Worm (Caenorhabditis elegans) whole organism, L3 larva: ENCODE data around the gene T22E5.6.

Experiments used
- ceh-82 ChIP-seq: fragments of 150-350 bp; optimal IDR thresholded peaks from 2 replicates; lab custom pipeline; 2014; ENCODE audit warnings: missing biosample characterization, missing genetic modification characterization
- ceh-9 ChIP-seq: sonication (generic microtip); optimal IDR thresholded peaks from 2 replicates; lab custom pipeline; 2018; ENCODE audit warnings: missing biosample characterization, missing genetic modification characterization
- egl-5 ChIP-seq: fragments of 150-350 bp; optimal IDR thresholded peaks from 2 replicates; lab custom pipeline; 2017; ENCODE audit warnings: missing biosample characterization, missing genetic modification reagents, missing genetic modification characterization, inconsistent platforms
- eor-1 ChIP-seq, 2 experiments: fragments of 150-350 bp; optimal IDR thresholded peaks; 2 replicates each; lab custom pipeline; 2014 to 2018; ENCODE audit warnings: missing biosample characterization in 2 of 2, missing genetic modification characterization in 2 of 2
- fkh-10 ChIP-seq: sonication (generic microtip); optimal IDR thresholded peaks from 2 replicates; lab custom pipeline; 2017; ENCODE audit warnings: missing biosample characterization, missing genetic modification reagents, missing genetic modification characterization
- lin-15B ChIP-seq: fragments of 150-350 bp; optimal IDR thresholded peaks from 2 replicates; lab custom pipeline; 2014; ENCODE audit warnings: missing biosample characterization, missing genetic modification characterization
- lin-39 ChIP-seq: fragments of 150-350 bp; optimal IDR thresholded peaks from 2 replicates; lab custom pipeline; 2018; ENCODE audit warnings: missing biosample characterization, missing genetic modification reagents, missing genetic modification characterization
- mml-1 ChIP-seq: fragments of 150-350 bp; sonication (generic microtip); optimal IDR thresholded peaks from 3 replicates; lab custom pipeline; 2014; ENCODE audit warnings: missing biosample characterization, missing genetic modification characterization
- nhr-11 ChIP-seq: fragments of 150-350 bp; optimal IDR thresholded peaks from 2 replicates; lab custom pipeline; 2014; ENCODE audit warnings: missing biosample characterization, missing genetic modification characterization
- nhr-12 ChIP-seq: fragments of 150-350 bp; optimal IDR thresholded peaks from 2 replicates; lab custom pipeline; 2014; ENCODE audit warnings: missing biosample characterization, missing genetic modification characterization
- nhr-76 ChIP-seq: fragments of 150-350 bp; sonication (generic microtip); optimal IDR thresholded peaks from 5 replicates; lab custom pipeline; 2014; ENCODE audit warnings: missing biosample characterization, missing genetic modification characterization
- skn-1 ChIP-seq: fragments of 150-350 bp; optimal IDR thresholded peaks from 2 replicates; lab custom pipeline; 2014; ENCODE audit warnings: missing biosample characterization, missing genetic modification characterization
- unc-62 ChIP-seq: fragments of 150-350 bp; sonication (generic microtip); optimal IDR thresholded peaks from 4 replicates; lab custom pipeline; 2014; ENCODE audit warnings: missing biosample characterization, missing genetic modification reagents, missing genetic modification characterization

DNA sequence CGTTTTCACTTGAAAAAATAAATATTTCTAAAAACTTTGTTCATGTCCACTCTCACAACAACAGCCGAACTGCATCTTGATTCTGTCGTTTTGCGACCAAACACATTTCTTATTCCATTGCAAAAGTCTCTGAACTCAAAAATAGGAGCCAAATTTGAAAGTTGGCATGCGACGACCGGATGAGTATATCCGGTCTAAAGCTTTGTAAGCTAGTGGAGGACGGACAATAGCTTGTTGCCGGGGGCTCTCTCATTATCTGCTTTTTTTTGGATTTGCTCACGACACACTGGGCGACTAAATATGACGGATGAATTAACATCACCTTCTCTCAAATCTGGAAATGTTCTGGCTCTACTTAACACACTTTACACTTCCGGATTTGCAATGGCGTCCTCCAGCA lies 45.5 kb upstream of the T22E5.6 start, which contains the start of gene K04E7.1:
- TF ChIP-seq lin-15B (tag; lab: Kevin White, UChicago): no peak
- no peak for TF ChIP-seq fkh-10 (GFP tag; lab: Kevin White, UChicago)
- no peak for TF ChIP-seq nhr-11 (tag; lab: Kevin White, UChicago)
- no peak for TF ChIP-seq lin-39 (tag; lab: Kevin White, UChicago)
- no peak for TF ChIP-seq unc-62 (GFP tag; lab: Kevin White, UChicago)
- TF ChIP-seq mml-1 (tag; lab: Kevin White, UChicago): no peak
- no peak for TF ChIP-seq nhr-76 (tag; lab: Kevin White, UChicago)
- TF ChIP-seq skn-1 (tag; lab: Kevin White, UChicago): no peak
- TF ChIP-seq ceh-82 (tag; lab: Kevin White, UChicago): no peak
- no peak for TF ChIP-seq ceh-9 (tag; lab: Kevin White, UChicago)
- TF ChIP-seq egl-5 (tag; lab: Kevin White, UChicago): no peak
- TF ChIP-seq eor-1 (tag; optimal IDR thresholded peaks at IDR 0.05; lab: Kevin White, UChicago): no peak
- no peak for TF ChIP-seq nhr-12
